Worm (Caenorhabditis elegans): ENCODE results near the gene F41C6.6.

The F41C6.6 gene

ce11 chrX:6904064-6904771 is 22.5 kb upstream of the F41C6.6 start, which contains the start of gene sid-5:
TSS of gene sid-5 (plus strand) at chrX:6904721.
- TF ChIP-seq elt-2 (tag; optimal IDR thresholded peaks at IDR 0.05) (peak; percentile 4), nhr-28 (tag; optimal IDR thresholded peaks at IDR 0.05) (no peak), sea-2 (GFP tag; optimal IDR thresholded peaks at IDR 0.05) (no peak), tbx-2 (tag; optimal IDR thresholded peaks at IDR 0.05) (no peak), nhr-12 (tag; optimal IDR thresholded peaks at IDR 0.05) (no peak), nfya-1 (tag; optimal IDR thresholded peaks at IDR 0.05; ENCODE audit: insufficient read depth) (peak; percentile 7), pha-4 (tag; optimal IDR thresholded peaks at IDR 0.05) (peak; percentile 41), ztf-11 (tag; optimal IDR thresholded peaks at IDR 0.05) (no peak), jun-1 (tag; optimal IDR thresholded peaks at IDR 0.05) (no peak)

ce11 chrX:6902958-6903357 is 21.3 kb upstream of the F41C6.6 start:
- TF ChIP-seq zag-1 (tag; optimal IDR thresholded peaks at IDR 0.05) (no peak), tbx-2 (tag; optimal IDR thresholded peaks at IDR 0.05) (peak; percentile 10), nhr-67 (tag; optimal IDR thresholded peaks at IDR 0.05) (no peak), nhr-43 (tag; optimal IDR thresholded peaks at IDR 0.05; ENCODE audit: poor library complexity, severe bottlenecking) (peak; percentile 74), nhr-12 (tag; optimal IDR thresholded peaks at IDR 0.05) (no peak), mml-1 (tag; optimal IDR thresholded peaks at IDR 0.05) (no peak), snpc-4 (tag; optimal IDR thresholded peaks at IDR 0.05) (no peak), egl-27 (tag; optimal IDR thresholded peaks at IDR 0.05) (no peak), sea-2 (GFP tag; optimal IDR thresholded peaks at IDR 0.05) (no peak), aly-2 (tag; optimal IDR thresholded peaks at IDR 0.05) (no peak), mdl-1 (tag; optimal IDR thresholded peaks at IDR 0.05) (peak; percentile 44), fkh-10 (GFP tag; optimal IDR thresholded peaks at IDR 0.05) (no peak), eor-1 (tag; optimal IDR thresholded peaks at IDR 0.05) (no peak), jun-1 (tag; optimal IDR thresholded peaks at IDR 0.05) (peak; percentile 56), ceh-28 (tag; optimal IDR thresholded peaks at IDR 0.05) (no peak), unc-39 (tag; optimal IDR thresholded peaks at IDR 0.05) (no peak), ztf-11 (tag; optimal IDR thresholded peaks at IDR 0.05) (no peak), nfya-1 (tag; optimal IDR thresholded peaks at IDR 0.05; ENCODE audit: insufficient read depth) (peak; percentile 17), daf-12 (tag; optimal IDR thresholded peaks at IDR 0.05) (no peak), elt-1 (tag; optimal IDR thresholded peaks at IDR 0.05) (no peak), nhr-23 (tag; optimal IDR thresholded peaks at IDR 0.05) (peak; percentile 10), ztf-4 (tag; optimal IDR thresholded peaks at IDR 0.05) (no peak), skn-1 (tag; optimal IDR thresholded peaks at IDR 0.05) (no peak), pha-4 (tag; optimal IDR thresholded peaks at IDR 0.05) (no peak), R02D3.7 (tag; optimal IDR thresholded peaks at IDR 0.05) (no peak), lsy-12 (tag; optimal IDR thresholded peaks at IDR 0.05) (peak; percentile 44), fos-1 (tag; optimal IDR thresholded peaks at IDR 0.05) (no peak), lin-15B (tag; optimal IDR thresholded peaks at IDR 0.05) (no peak), fkh-2 (tag; optimal IDR thresholded peaks at IDR 0.05) (no peak), hmg-11 (tag; optimal IDR thresholded peaks at IDR 0.05) (peak; percentile 72), ceh-9 (tag; optimal IDR thresholded peaks at IDR 0.05) (no peak), ama-1 (optimal IDR thresholded peaks at IDR 0.05) (no peak), unc-62 (GFP tag; optimal IDR thresholded peaks at IDR 0.05) (peak; percentile 21), pqm-1 (tag; optimal IDR thresholded peaks at IDR 0.05) (peak; percentile 22), elt-3 (tag; optimal IDR thresholded peaks at IDR 0.05) (peak in 1 of 3 experiments; percentile 0), nhr-28 (tag; optimal IDR thresholded peaks at IDR 0.05) (no peak), ZK546.5 (tag; optimal IDR thresholded peaks at IDR 0.05) (no peak), ceh-16 (tag; optimal IDR thresholded peaks at IDR 0.05) (no peak), elt-2 (tag; optimal IDR thresholded peaks at IDR 0.05) (peak; percentile 51)

ce11 chrX:6901078-6901477 is 19.4 kb upstream of the F41C6.6 start, which contains the start of gene pes-23:
TSS of gene pes-23 (plus strand) at chrX:6901378.
- TF ChIP-seq ZK546.5 (tag; optimal IDR thresholded peaks at IDR 0.05) = no peak
- TF ChIP-seq lsy-12 (tag; optimal IDR thresholded peaks at IDR 0.05) = no peak
- TF ChIP-seq nhr-11 (tag; optimal IDR thresholded peaks at IDR 0.05) = no peak
- no peak for TF ChIP-seq fos-1 (tag; optimal IDR thresholded peaks at IDR 0.05)
- no peak for TF ChIP-seq egl-27 (tag; optimal IDR thresholded peaks at IDR 0.05)
- no peak for TF ChIP-seq nhr-28 (tag; optimal IDR thresholded peaks at IDR 0.05)
- TF ChIP-seq jun-1 (tag; optimal IDR thresholded peaks at IDR 0.05) = no peak
- no peak for TF ChIP-seq elt-1 (tag; optimal IDR thresholded peaks at IDR 0.05)
